Fruit fly (Drosophila melanogaster): ENCODE results near the gene CG6005.

Gene CG6005

dm6 chr3R:19036521-19037142 lies 12.8 kb upstream of the CG6005 start:
- TF ChIP-seq CG16779 (tag; optimal IDR thresholded peaks at IDR 0.05) (no peak), Blimp-1 (GFP tag; optimal IDR thresholded peaks at IDR 0.05) (peak; percentile 96), CG6854 (GFP tag; optimal IDR thresholded peaks at IDR 0.05) (peak; percentile 91), Met (GFP tag; optimal IDR thresholded peaks at IDR 0.05) (peak; percentile 0), Sox102F (GFP tag; optimal IDR thresholded peaks at IDR 0.05) (peak; percentile 31)

dm6 chr3R:19033238-19033637 lies 9.4 kb upstream of the CG6005 start, which contains the start of gene CG6026:
Gene CG6026 (plus strand): TSS chr3R:19033538.
- TF ChIP-seq Eip78C (GFP tag) (peak; percentile 37), CG8119 (GFP tag; IDR thresholded peaks at IDR 0.05) (peak; percentile 19; the same call in 1 of the 3 replicates), CG6854 (GFP tag; optimal IDR thresholded peaks at IDR 0.05) (peak; percentile 17), CG32006 (GFP tag; optimal IDR thresholded peaks at IDR 0.05) (no peak), eg (GFP tag; IDR thresholded peaks at IDR 0.05) (0 out of 3 replicates have a peak, but pooled peaks have one; percentile 22)

dm6 chr3R:19031210-19031609 lies 7.4 kb upstream of the CG6005 start, which contains the start of the genes Prp18 and CG6013:
Gene Prp18 (minus strand): TSS chr3R:19031271.
Gene CG6013 (plus strand): TSS chr3R:19031503.
- peak; percentile 47 for TF ChIP-seq esn (GFP tag; optimal IDR thresholded peaks at IDR 0.05)
- TF ChIP-seq CG15336 (GFP tag; IDR thresholded peaks at IDR 0.05): 0 out of 2 replicates have a peak, but pooled peaks have one; percentile 25
- TF ChIP-seq CG34406 (GFP tag; optimal IDR thresholded peaks at IDR 0.05): peak; percentile 43
- TF ChIP-seq Eip78C (GFP tag): peak; percentile 34
- peak; percentile 12 for TF ChIP-seq Sox14 (GFP tag; optimal IDR thresholded peaks at IDR 0.05)
- TF ChIP-seq Ets96B (tag; optimal IDR thresholded peaks at IDR 0.05): peak; percentile 36
- peak; percentile 47 for TF ChIP-seq CG32006 (GFP tag; optimal IDR thresholded peaks at IDR 0.05)
- TF ChIP-seq lz (GFP tag; optimal IDR thresholded peaks at IDR 0.05): no peak
- TF ChIP-seq Sox15 (GFP tag; optimal IDR thresholded peaks at IDR 0.05): no peak
- no peak for TF ChIP-seq vri (GFP tag; optimal IDR thresholded peaks at IDR 0.05)
- TF ChIP-seq acj6 (GFP tag; optimal IDR thresholded peaks at IDR 0.05): peak; percentile 29
- no peak for TF ChIP-seq CG6808 (GFP tag; optimal IDR thresholded peaks at IDR 0.05)
- TF ChIP-seq ss (GFP tag; optimal IDR thresholded peaks at IDR 0.05): peak in 1 of 2 experiments; percentile 13
- peak; percentile 39 for TF ChIP-seq OdsH (GFP tag; optimal IDR thresholded peaks at IDR 0.05)
- TF ChIP-seq Eip93F (GFP tag; optimal IDR thresholded peaks at IDR 0.05): no peak
- peak; percentile 1 for TF ChIP-seq Hr4 (GFP tag; optimal IDR thresholded peaks at IDR 0.05)
- TF ChIP-seq dsx (GFP tag; optimal IDR thresholded peaks at IDR 0.05; ENCODE audit: poor library complexity, severe bottlenecking): peak; percentile 70
- TF ChIP-seq CG3032 (tag; optimal IDR thresholded peaks at IDR 0.05): peak; percentile 74
- peak; percentile 98 for TF ChIP-seq fkh (GFP tag; optimal IDR thresholded peaks at IDR 0.05)
- TF ChIP-seq CG3919 (GFP tag; optimal IDR thresholded peaks at IDR 0.05): no peak
- TF ChIP-seq CG8632 (GFP tag; optimal IDR thresholded peaks at IDR 0.05): peak; percentile 30
- no peak for TF ChIP-seq net (GFP tag; optimal IDR thresholded peaks at IDR 0.05)
- peak; percentile 23; the same call in 1 of the 2 replicates for TF ChIP-seq Gug (GFP tag; IDR thresholded peaks at IDR 0.05)
- TF ChIP-seq CG10669 (GFP tag; optimal IDR thresholded peaks at IDR 0.05): no peak
- TF ChIP-seq CG6792 (GFP tag; optimal IDR thresholded peaks at IDR 0.05): peak; percentile 8
- peak; percentile 45 for TF ChIP-seq CG10631 (GFP tag; optimal IDR thresholded peaks at IDR 0.05)

dm6 chr3R:19028758-19029157 lies 4.9 kb upstream of the CG6005 start, which contains the start of the genes GatA and P5cr:
Gene GatA (minus strand): TSS chr3R:19028857.
Gene P5cr (plus strand): TSS chr3R:19028931.
- TF ChIP-seq CG11902 (GFP tag; optimal IDR thresholded peaks at IDR 0.05) (peak; percentile 50), fd85E (GFP tag; optimal IDR thresholded peaks at IDR 0.05) (no peak), Ets21C (GFP tag; optimal IDR thresholded peaks at IDR 0.05) (peak; percentile 68), CG3919 (GFP tag; optimal IDR thresholded peaks at IDR 0.05) (peak; percentile 89), CG6792 (GFP tag; optimal IDR thresholded peaks at IDR 0.05) (peak; percentile 72), Hr39 (GFP tag; optimal IDR thresholded peaks at IDR 0.05) (peak; percentile 82), Smox (GFP tag; optimal IDR thresholded peaks at IDR 0.05) (no peak), Eip93F (GFP tag; optimal IDR thresholded peaks at IDR 0.05) (no peak), Eip75B (GFP tag; optimal IDR thresholded peaks at IDR 0.05) (peak; percentile 82), acj6 (GFP tag; optimal IDR thresholded peaks at IDR 0.05) (peak; percentile 87), eg (GFP tag; IDR thresholded peaks at IDR 0.05) (peak; percentile 93), Ets96B (tag; optimal IDR thresholded peaks at IDR 0.05) (peak; percentile 70), CG10631 (GFP tag; optimal IDR thresholded peaks at IDR 0.05) (no peak), CG10669 (GFP tag; optimal IDR thresholded peaks at IDR 0.05) (no peak), OdsH (GFP tag; optimal IDR thresholded peaks at IDR 0.05) (peak; percentile 85), CG7368 (GFP tag; optimal IDR thresholded peaks at IDR 0.05) (peak; percentile 77), Hr38 (GFP tag; optimal IDR thresholded peaks at IDR 0.05) (peak; percentile 78), svp (GFP tag) (no peak), fkh (GFP tag; optimal IDR thresholded peaks at IDR 0.05) (peak; percentile 74), cyc (GFP tag; optimal IDR thresholded peaks at IDR 0.05) (peak; percentile 82), CG6808 (GFP tag; optimal IDR thresholded peaks at IDR 0.05) (no peak), salr (GFP tag; optimal IDR thresholded peaks at IDR 0.05) (peak in 1 of 2 experiments; percentile 67)
